Worm (Caenorhabditis elegans) whole organism, late embryonic: Measurements from ENCODE around the gene ZK355.8.

Source experiments
- C08G9.2 ChIP-seq: sonication (generic microtip); optimal IDR thresholded peaks from 2 replicates; lab custom pipeline; 2016; ENCODE audit warnings: mild to moderate bottlenecking, missing genetic modification characterization, moderate library complexity, missing compliant biosample characterization
- C38D4.7 ChIP-seq: fragments of 200-800 bp; sonication (Bioruptor generic); optimal IDR thresholded peaks from 2 replicates; lab custom pipeline; 2018; ENCODE audit warnings: mild to moderate bottlenecking, missing genetic modification characterization, moderate library complexity, missing compliant biosample characterization
- F13H6.1 ChIP-seq: sonication (generic microtip); optimal IDR thresholded peaks from 2 replicates; lab custom pipeline; 2016; ENCODE audit warnings: missing genetic modification characterization, missing compliant biosample characterization
- T23F11.4 ChIP-seq: fragments of 200-800 bp; sonication (Bioruptor generic); optimal IDR thresholded peaks from 2 replicates; lab custom pipeline; 2018; ENCODE audit warnings: mild to moderate bottlenecking, missing genetic modification characterization, missing compliant biosample characterization
- ama-1 ChIP-seq: fragments of 150-350 bp; optimal IDR thresholded peaks from 2 replicates; lab custom pipeline; 2014
- ceh-14 ChIP-seq: sonication (generic microtip); optimal IDR thresholded peaks from 2 replicates; lab custom pipeline; 2016; ENCODE audit warnings: missing genotype, missing genetic modification characterization, missing compliant biosample characterization
- ceh-19 ChIP-seq: fragments of 200-800 bp; sonication (Bioruptor generic); optimal IDR thresholded peaks from 2 replicates; lab custom pipeline; 2018; ENCODE audit warnings: mild to moderate bottlenecking, missing genetic modification characterization, missing compliant biosample characterization
- ceh-22 ChIP-seq: sonication (generic microtip); optimal IDR thresholded peaks from 2 replicates; lab custom pipeline; 2017; ENCODE audit warnings: missing biosample characterization, missing genetic modification characterization
- ceh-30 ChIP-seq: fragments of 150-350 bp; optimal IDR thresholded peaks from 2 replicates; lab custom pipeline; 2014; ENCODE audit warnings: missing biosample characterization, missing genetic modification characterization
- ceh-34 ChIP-seq: sonication (generic microtip); optimal IDR thresholded peaks from 2 replicates; lab custom pipeline; 2016; ENCODE audit warnings: mild to moderate bottlenecking, missing genetic modification characterization, missing compliant biosample characterization
- ceh-45 ChIP-seq: fragments of 200-800 bp; sonication (Bioruptor generic); IDR thresholded peaks from 2 replicates; pipeline ENCODE4 v1.3.6; 2022; ENCODE audit warnings: missing genetic modification reagents, missing genetic modification characterization, missing compliant biosample characterization
- ceh-48 ChIP-seq: sonication (generic microtip); optimal IDR thresholded peaks from 2 replicates; lab custom pipeline; 2016; ENCODE audit warnings: missing genetic modification characterization, inconsistent platforms, missing compliant biosample characterization
- ceh-6 ChIP-seq: fragments of 200-800 bp; sonication (Bioruptor generic); optimal IDR thresholded peaks from 2 replicates; lab custom pipeline; 2018; ENCODE audit warnings: mild to moderate bottlenecking, missing genetic modification characterization, missing compliant biosample characterization
- ceh-9 ChIP-seq: sonication (generic microtip); optimal IDR thresholded peaks from 2 replicates; lab custom pipeline; 2016; ENCODE audit warnings: mild to moderate bottlenecking, missing genetic modification characterization, inconsistent platforms, missing compliant biosample characterization
- che-1 ChIP-seq: sonication (generic microtip); optimal IDR thresholded peaks from 2 replicates; lab custom pipeline; 2016; ENCODE audit warnings: mild to moderate bottlenecking, missing genetic modification characterization, missing compliant biosample characterization
- dmd-4 ChIP-seq: sonication (generic microtip); optimal IDR thresholded peaks from 2 replicates; lab custom pipeline; 2016; ENCODE audit warnings: borderline replicate concordance, missing genetic modification characterization, missing compliant biosample characterization
- dve-1 ChIP-seq: sonication (generic microtip); optimal IDR thresholded peaks from 2 replicates; lab custom pipeline; 2017; ENCODE audit warnings: antibody characterized with exemption, mild to moderate bottlenecking, missing genetic modification characterization, missing compliant biosample characterization
- elt-2 ChIP-seq: sonication (generic microtip); optimal IDR thresholded peaks from 2 replicates; lab custom pipeline; 2016; ENCODE audit warnings: missing genetic modification reagents, missing genetic modification characterization, missing compliant biosample characterization
- elt-4 ChIP-seq: sonication (generic microtip); optimal IDR thresholded peaks from 2 replicates; lab custom pipeline; 2016; ENCODE audit warnings: missing genetic modification characterization, missing compliant biosample characterization
- ets-4 ChIP-seq: sonication (generic microtip); optimal IDR thresholded peaks from 2 replicates; lab custom pipeline; 2016; ENCODE audit warnings: missing genetic modification characterization, missing compliant biosample characterization
- fkh-10 ChIP-seq: fragments of 150-350 bp; optimal IDR thresholded peaks from 2 replicates; lab custom pipeline; 2014; ENCODE audit warnings: missing biosample characterization, missing genetic modification reagents, missing genetic modification characterization
- gmeb-2 ChIP-seq: sonication (generic microtip); optimal IDR thresholded peaks from 2 replicates; lab custom pipeline; 2016; ENCODE audit warnings: missing genetic modification characterization, inconsistent platforms, missing compliant biosample characterization
- hlh-6 ChIP-seq: sonication (generic microtip); optimal IDR thresholded peaks from 2 replicates; lab custom pipeline; 2016; ENCODE audit warnings: missing genotype, missing genetic modification characterization, missing compliant biosample characterization
- mec-3 ChIP-seq: sonication (generic microtip); optimal IDR thresholded peaks from 2 replicates; lab custom pipeline; 2016; ENCODE audit warnings: borderline replicate concordance, missing genetic modification characterization, missing compliant biosample characterization
- nfya-1 ChIP-seq: sonication (generic microtip); optimal IDR thresholded peaks from 2 replicates; lab custom pipeline; 2017; ENCODE audit warnings: missing genetic modification characterization, mild to moderate bottlenecking, missing compliant biosample characterization, antibody characterized with exemption, moderate library complexity
- nhr-232 ChIP-seq: sonication (generic microtip); optimal IDR thresholded peaks from 2 replicates; lab custom pipeline; 2016; ENCODE audit warnings: missing genetic modification characterization, missing compliant biosample characterization
- npax-4 ChIP-seq: sonication (generic microtip); optimal IDR thresholded peaks from 2 replicates; lab custom pipeline; 2016; ENCODE audit warnings: missing genetic modification characterization, missing compliant biosample characterization
- odd-2 ChIP-seq: sonication (generic microtip); optimal IDR thresholded peaks from 2 replicates; lab custom pipeline; 2017; ENCODE audit warnings: antibody characterized with exemption, mild to moderate bottlenecking, missing genetic modification characterization, missing compliant biosample characterization
- pag-3 ChIP-seq: sonication (generic microtip); optimal IDR thresholded peaks from 2 replicates; lab custom pipeline; 2016; ENCODE audit warnings: missing compliant biosample characterization, missing genetic modification characterization, borderline replicate concordance
- pat-9 ChIP-seq: fragments of 200-800 bp; sonication (Bioruptor generic); optimal IDR thresholded peaks from 2 replicates; lab custom pipeline; 2018; ENCODE audit warnings: mild to moderate bottlenecking, missing genetic modification characterization, moderate library complexity, missing compliant biosample characterization
- pax-1 ChIP-seq: fragments of 150-350 bp; optimal IDR thresholded peaks from 2 replicates; lab custom pipeline; 2014; ENCODE audit warnings: missing biosample characterization, missing genetic modification characterization
- ref-2 ChIP-seq: sonication (generic microtip); optimal IDR thresholded peaks from 2 replicates; lab custom pipeline; 2016; ENCODE audit warnings: missing genetic modification characterization, missing compliant biosample characterization
- sdc-2 ChIP-seq: sonication (generic microtip); optimal IDR thresholded peaks from 2 replicates; lab custom pipeline; 2016; ENCODE audit warnings: missing genotype, missing genetic modification characterization, missing compliant biosample characterization
- tbx-7 ChIP-seq: sonication (generic microtip); optimal IDR thresholded peaks from 2 replicates; lab custom pipeline; 2016; ENCODE audit warnings: missing genotype, missing genetic modification characterization, missing compliant biosample characterization
- ttx-3 ChIP-seq: sonication (generic microtip); optimal IDR thresholded peaks from 2 replicates; lab custom pipeline; 2016; ENCODE audit warnings: missing genetic modification reagents, missing genetic modification characterization, missing compliant biosample characterization
- unc-3 ChIP-seq, 2 experiments: fragments of 200-800 bp in 1 of 2; sonication (Bioruptor generic) in 1 of 2; sonication (generic microtip) in 1 of 2; conservative IDR thresholded peaks in 1 of 2; optimal IDR thresholded peaks in 1 of 2; 2 replicates each; pipeline versions ENCODE4 v1.3.6 to Lab custom; 2016 to 2022; ENCODE audit warnings: missing compliant biosample characterization in 2 of 2, missing genetic modification characterization in 2 of 2, missing genetic modification reagents in 1 of 2
- unc-86 ChIP-seq: sonication (generic microtip); optimal IDR thresholded peaks from 2 replicates; lab custom pipeline; 2016; ENCODE audit warnings: missing genetic modification characterization, missing compliant biosample characterization
- zip-5 ChIP-seq: sonication (generic microtip); optimal IDR thresholded peaks from 2 replicates; lab custom pipeline; 2016; ENCODE audit warnings: missing genetic modification characterization, missing compliant biosample characterization
- ztf-16 ChIP-seq: sonication (generic microtip); optimal IDR thresholded peaks from 2 replicates; lab custom pipeline; 2017; ENCODE audit warnings: missing genetic modification characterization, missing compliant biosample characterization

Gene ZK355.8

DNA sequence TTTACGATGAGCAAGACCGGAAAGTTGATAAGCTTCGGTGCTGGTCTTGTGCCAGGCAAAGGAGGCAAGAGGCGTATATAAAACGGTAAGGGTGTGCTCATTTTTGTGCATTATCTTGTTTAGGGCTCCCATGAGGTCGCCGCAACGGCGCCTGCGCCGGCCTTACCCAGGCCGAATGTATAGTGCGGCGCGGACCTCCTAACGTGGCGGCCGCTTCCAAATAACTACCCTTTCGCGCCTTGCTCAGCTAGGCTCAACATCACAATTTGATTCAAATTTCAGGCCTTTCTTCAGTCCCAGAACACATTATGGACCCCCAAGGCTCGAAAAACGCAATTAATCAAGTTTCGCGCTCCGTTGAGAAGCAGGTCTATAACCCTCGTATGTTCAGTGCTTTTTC is at the start of gene ZK355.8, which contains the start of gene ZK355.3:
Gene ZK355.8 (plus strand): TSS at position 272 of the 400 bp plus-strand sequence.
Gene ZK355.3 (minus strand): TSS at position 101 of the 400 bp plus-strand sequence.
- no peak for TF ChIP-seq ceh-30
- TF ChIP-seq nhr-232 (tag; lab: Kevin White, UChicago) = no peak
- no peak for TF ChIP-seq dve-1 (tag; lab: Kevin White, UChicago)
- TF ChIP-seq tbx-7 (tag; lab: Kevin White, UChicago) = no peak

DNA sequence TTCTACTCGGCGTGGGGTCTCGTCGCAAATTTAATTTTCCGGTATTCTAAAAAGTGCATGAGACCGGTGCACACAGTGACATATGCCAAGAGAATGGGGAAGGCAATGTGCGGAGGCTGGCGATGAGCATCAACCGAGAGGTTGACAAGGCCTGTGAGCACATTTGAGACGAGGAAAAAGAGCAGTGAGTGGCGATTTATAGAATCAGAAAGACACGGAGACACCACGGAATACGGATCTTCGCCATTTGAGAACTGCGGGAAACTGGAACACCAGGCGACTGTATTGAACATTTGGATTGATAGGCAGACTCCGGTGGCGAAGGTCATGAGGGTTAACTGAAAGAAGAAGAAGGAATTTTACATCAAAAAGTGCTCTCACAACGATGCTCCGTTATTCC is 48.7 kb upstream of the ZK355.8 start:
- TF ChIP-seq elt-2 (tag; lab: Kevin White, UChicago) (no peak), pag-3 (tag; lab: Kevin White, UChicago) (no peak), tbx-7 (tag; lab: Kevin White, UChicago) (no peak), ceh-6 (no peak), pax-1 (tag; lab: Kevin White, UChicago) (no peak), ceh-30 (no peak), sdc-2 (tag; lab: Kevin White, UChicago) (no peak), unc-3 (GFP tag; conservative IDR thresholded peaks at IDR 0.05; lab: Robert Waterston, UW) (no peak), unc-3 (tag; optimal IDR thresholded peaks at IDR 0.05; lab: Kevin White, UChicago) (no peak), ttx-3 (tag; lab: Kevin White, UChicago) (no peak), ceh-45 (no peak), mec-3 (tag; lab: Kevin White, UChicago) (no peak), dve-1 (tag; lab: Kevin White, UChicago) (no peak), ceh-34 (tag; lab: Kevin White, UChicago) (no peak), ztf-16 (no peak), zip-5 (tag; lab: Kevin White, UChicago) (no peak), elt-4 (tag; lab: Kevin White, UChicago) (no peak), unc-86 (tag; lab: Kevin White, UChicago) (no peak), hlh-6 (tag; lab: Kevin White, UChicago) (no peak)

DNA sequence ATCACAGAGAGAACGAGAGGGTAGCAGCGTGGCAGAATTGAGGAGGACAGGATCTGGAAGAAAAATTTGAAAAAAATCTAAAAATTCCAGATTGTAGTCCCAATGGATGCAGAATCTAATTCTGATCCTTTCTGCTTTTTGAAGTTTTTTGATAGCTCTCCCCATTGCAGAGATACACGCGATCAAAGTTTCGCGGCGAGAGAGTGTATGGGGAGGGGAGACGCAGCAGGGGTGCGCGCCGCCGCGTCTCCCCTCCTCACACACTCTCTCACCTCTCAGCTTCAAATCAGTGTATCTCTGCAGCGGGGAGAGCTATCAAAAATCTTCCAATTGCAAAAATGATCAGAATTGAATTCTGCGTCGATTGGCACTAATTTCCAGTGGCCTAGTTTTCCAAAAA is 46.5 kb upstream of the ZK355.8 start:
- TF ChIP-seq C08G9.2 (tag; lab: Kevin White, UChicago) (no peak), gmeb-2 (tag; lab: Kevin White, UChicago) (no peak), elt-4 (tag; lab: Kevin White, UChicago) (no peak), ref-2 (no peak), T23F11.4 (GFP tag; lab: Kevin White, UChicago) (no peak), nfya-1 (tag; lab: Kevin White, UChicago) (no peak), ceh-9 (tag; lab: Kevin White, UChicago) (no peak), ttx-3 (tag; lab: Kevin White, UChicago) (no peak), F13H6.1 (tag; lab: Kevin White, UChicago) (no peak), ceh-19 (GFP tag; lab: Kevin White, UChicago) (no peak), dmd-4 (tag; lab: Kevin White, UChicago) (no peak), unc-3 (GFP tag; conservative IDR thresholded peaks at IDR 0.05; lab: Robert Waterston, UW) (no peak), unc-3 (tag; optimal IDR thresholded peaks at IDR 0.05; lab: Kevin White, UChicago) (no peak), che-1 (tag; lab: Kevin White, UChicago) (no peak), ceh-14 (tag; lab: Kevin White, UChicago) (no peak)

- TF ChIP-seq ceh-9 (tag; lab: Kevin White, UChicago) (no peak), C38D4.7 (GFP tag; lab: Kevin White, UChicago) (no peak), ceh-48 (no peak), elt-4 (tag; lab: Kevin White, UChicago) (no peak), ceh-22 (tag; lab: Kevin White, UChicago) (no peak), hlh-6 (tag; lab: Kevin White, UChicago) (no peak), ets-4 (tag; lab: Kevin White, UChicago) (no peak), unc-86 (tag; lab: Kevin White, UChicago) (no peak), npax-4 (tag; lab: Kevin White, UChicago) (no peak), ttx-3 (tag; lab: Kevin White, UChicago) (no peak), pat-9 (tag; lab: Kevin White, UChicago) (no peak), fkh-10 (GFP tag; lab: Kevin White, UChicago) (no peak), odd-2 (tag; lab: Kevin White, UChicago) (no peak), ceh-30 (no peak), ama-1 (lab: Kevin White, UChicago) (no peak)
These were observed 42.8 kb upstream of the ZK355.8 start, which contains the start of gene pigw-1 for ce11 chrII:2884810-2885209. TSS of gene pigw-1 (minus strand) at chrII:2884910.
